Fruit fly (Drosophila melanogaster) whole organism, embryonic: Measurements from ENCODE around the gene dsd.

Experiments used
- ATbp ChIP-seq: fragments of 200-800 bp; sonication (Bioruptor generic); optimal IDR thresholded peaks from 2 replicates; lab custom pipeline; 2017; ENCODE audit warnings: missing biosample characterization, mild to moderate bottlenecking, missing genetic modification characterization, missing genetic modification reagents
- Atf6 ChIP-seq: fragments of 200-800 bp; sonication (Bioruptor generic); IDR thresholded peaks from 2 replicates; pipeline ENCODE4 v1.3.6; 2022; ENCODE audit warnings: missing biosample characterization, missing genetic modification characterization
- CG11696 ChIP-seq: fragments of 200-800 bp; sonication (Bioruptor generic); IDR thresholded peaks from 2 replicates; pipeline ENCODE4 v1.3.6; 2022; ENCODE audit warnings: missing biosample characterization, missing genetic modification characterization
- CG12219 ChIP-seq: fragments of 200-800 bp; sonication (Bioruptor generic); optimal IDR thresholded peaks from 3 replicates; lab custom pipeline; 2018; ENCODE audit warnings: missing biosample characterization, mild to moderate bottlenecking, missing genetic modification characterization
- CG1233 ChIP-seq: fragments of 200-800 bp; sonication (Bioruptor generic); optimal IDR thresholded peaks from 4 replicates; lab custom pipeline; 2018; ENCODE audit warnings: missing biosample characterization, mild to moderate bottlenecking, missing genetic modification characterization
- CG16813 ChIP-seq: fragments of 200-800 bp; sonication (Bioruptor generic); IDR thresholded peaks from 3 replicates; pipeline ENCODE4 v1.3.6; 2022; ENCODE audit warnings: missing biosample characterization, missing genetic modification characterization; ENCODE audit not compliant: partially characterized antibody
- CG17612 ChIP-seq: fragments of 200-800 bp; sonication (Bioruptor generic); IDR thresholded peaks from 2 replicates; pipeline ENCODE4 v1.3.6; 2022; ENCODE audit warnings: missing biosample characterization, missing genetic modification characterization
- CG30431 ChIP-seq: fragments of 200-800 bp; sonication (Bioruptor generic); optimal IDR thresholded peaks from 2 replicates; lab custom pipeline; 2017; ENCODE audit warnings: missing biosample characterization, missing genetic modification characterization
- CG3163 ChIP-seq: fragments of 200-800 bp; sonication (Bioruptor generic); optimal IDR thresholded peaks from 3 replicates; lab custom pipeline; 2016; ENCODE audit warnings: missing biosample characterization, missing genetic modification characterization
- CG3407 ChIP-seq: fragments of 200-800 bp; sonication (Bioruptor generic); optimal IDR thresholded peaks from 2 replicates; lab custom pipeline; 2018; ENCODE audit warnings: missing biosample characterization, mild to moderate bottlenecking, missing genetic modification characterization
- CG4328 ChIP-seq: fragments of 200-800 bp; sonication (Bioruptor generic); optimal IDR thresholded peaks from 3 replicates; lab custom pipeline; 2017; ENCODE audit warnings: missing biosample characterization, missing genetic modification reagents, missing genetic modification characterization
- CG7556 ChIP-seq: fragments of 200-800 bp; sonication (Bioruptor generic); optimal IDR thresholded peaks from 2 replicates; lab custom pipeline; 2017; ENCODE audit warnings: missing biosample characterization, mild to moderate bottlenecking, missing genetic modification characterization
- CG8290 ChIP-seq, 3 experiments: fragments of 200-800 bp; sonication (Bioruptor generic); optimal IDR thresholded peaks; 2 replicates each; lab custom pipeline; 2016 to 2019; ENCODE audit warnings: missing biosample characterization in 3 of 3, missing genetic modification characterization in 3 of 3, mild to moderate bottlenecking in 2 of 3, moderate library complexity in 1 of 3
- CG8478 ChIP-seq: fragments of >200 bp; optimal IDR thresholded peaks from 2 replicates; lab custom pipeline; 2018
- D19A ChIP-seq: fragments of 200-800 bp; optimal IDR thresholded peaks from 3 replicates; lab custom pipeline; 2019; ENCODE audit warnings: missing biosample characterization, mild to moderate bottlenecking, missing genetic modification characterization, moderate library complexity
- H15 ChIP-seq: fragments of 200-800 bp; sonication (Bioruptor generic); IDR thresholded peaks from 3 replicates; pipeline ENCODE4 v1.3.6; 2022; ENCODE audit warnings: missing biosample characterization, missing genetic modification characterization
- HmgZ ChIP-seq: fragments of 200-800 bp; sonication (Bioruptor generic); optimal IDR thresholded peaks from 2 replicates; lab custom pipeline; 2018; ENCODE audit warnings: missing biosample characterization, mild to moderate bottlenecking, missing genetic modification characterization
- Hr39 ChIP-seq: fragments of >200 bp; optimal IDR thresholded peaks from 2 replicates; lab custom pipeline; 2017
- Nf-YA ChIP-seq: fragments of 200-800 bp; sonication (Bioruptor generic); IDR thresholded peaks from 2 replicates; pipeline ENCODE4 v1.3.6; 2022; ENCODE audit warnings: missing biosample characterization, missing genetic modification characterization
- Ptx1 ChIP-seq: fragments of 200-800 bp; sonication (Bioruptor generic); IDR thresholded peaks from 2 replicates; pipeline ENCODE4 v1.3.6; 2022; ENCODE audit warnings: missing biosample characterization, missing genetic modification characterization
- Rfx ChIP-seq: fragments of 200-800 bp; sonication (Bioruptor generic); IDR thresholded peaks from 2 replicates; pipeline ENCODE4 v1.3.6; 2022; ENCODE audit warnings: missing biosample characterization, missing genetic modification characterization
- Sin3A ChIP-seq: fragments of >200 bp; optimal IDR thresholded peaks from 2 replicates; lab custom pipeline; 2018
- Taf1 ChIP-seq: fragments of 200-800 bp; sonication (Bioruptor generic); IDR thresholded peaks from 2 replicates; pipeline ENCODE4 v1.3.6; 2022; ENCODE audit warnings: missing biosample characterization, missing genetic modification characterization
- abd-A ChIP-seq: fragments of 200-800 bp; sonication (Bioruptor generic); optimal IDR thresholded peaks from 3 replicates; lab custom pipeline; 2019; ENCODE audit warnings: missing biosample characterization, mild to moderate bottlenecking, missing genetic modification characterization, moderate library complexity
- caup ChIP-seq: fragments of 200-800 bp; sonication (Bioruptor generic); optimal IDR thresholded peaks from 3 replicates; lab custom pipeline; 2017; ENCODE audit warnings: missing biosample characterization, mild to moderate bottlenecking, missing genetic modification characterization, moderate library complexity; ENCODE audit not compliant: severe bottlenecking
- crol ChIP-seq: fragments of 200-800 bp; sonication (Bioruptor generic); IDR thresholded peaks from 2 replicates; pipeline ENCODE4 v1.3.6; 2022; ENCODE audit warnings: missing biosample characterization, missing genetic modification characterization
- cwo ChIP-seq: fragments of 200-800 bp; sonication (Bioruptor generic); optimal IDR thresholded peaks from 3 replicates; lab custom pipeline; 2017; ENCODE audit warnings: missing biosample characterization, missing genetic modification characterization, mild to moderate bottlenecking, moderate library complexity, missing genetic modification reagents
- dati ChIP-seq: fragments of 200-800 bp; sonication (Bioruptor generic); IDR thresholded peaks from 2 replicates; pipeline ENCODE4 v1.3.6; 2022; ENCODE audit warnings: missing biosample characterization, missing genetic modification characterization
- dysf ChIP-seq: fragments of 200-800 bp; sonication (Bioruptor generic); IDR thresholded peaks from 3 replicates; pipeline ENCODE4 v1.3.6; 2022; ENCODE audit warnings: missing biosample characterization, missing genetic modification characterization
- grau ChIP-seq: fragments of 200-800 bp; optimal IDR thresholded peaks from 3 replicates; lab custom pipeline; 2019; ENCODE audit warnings: missing biosample characterization, mild to moderate bottlenecking, missing genetic modification characterization, moderate library complexity
- lmd ChIP-seq: fragments of 200-800 bp; sonication (Bioruptor generic); IDR thresholded peaks from 2 replicates; pipeline ENCODE4 v1.3.6; 2022; ENCODE audit warnings: missing biosample characterization, missing genetic modification characterization
- lov ChIP-seq, 2 experiments: fragments of 200-800 bp in 1 of 2; fragments of >200 bp in 1 of 2; sonication (Bioruptor generic) in 1 of 2; IDR thresholded peaks in 1 of 2; optimal IDR thresholded peaks in 1 of 2; 2 replicates in 1 of 2; 3 replicates in 1 of 2; pipeline versions ENCODE4 v1.3.6 to Lab custom; 2017 to 2022; ENCODE audit warnings: missing biosample characterization in 1 of 2, missing genetic modification characterization in 1 of 2
- nmo ChIP-seq: fragments of 200-800 bp; sonication (Bioruptor generic); optimal IDR thresholded peaks from 2 replicates; lab custom pipeline; 2018; ENCODE audit warnings: missing biosample characterization, mild to moderate bottlenecking, missing genetic modification characterization, moderate library complexity
- otp ChIP-seq: fragments of 200-800 bp; sonication (Bioruptor generic); IDR thresholded peaks from 3 replicates; pipeline ENCODE4, ENCODE4 v1.3.6; 2022; ENCODE audit warnings: missing biosample characterization, missing genetic modification characterization
- pan ChIP-seq, 4 experiments: fragments of >200 bp in 3 of 4; fragments of 200-800 bp in 1 of 4; sonication (Bioruptor generic) in 1 of 4; optimal IDR thresholded peaks in 3 of 4; IDR thresholded peaks in 1 of 4; 2 replicates each; pipeline versions ENCODE4 v1.3.6 to Lab custom; 2017 to 2022; ENCODE audit warnings: missing biosample characterization in 2 of 4, missing genetic modification characterization in 2 of 4, mixed read lengths in 1 of 4
- pzg ChIP-seq: fragments of 200-800 bp; sonication (Bioruptor generic); optimal IDR thresholded peaks from 3 replicates; lab custom pipeline; 2018; ENCODE audit warnings: missing biosample characterization, mild to moderate bottlenecking, missing genetic modification characterization, moderate library complexity
- repo ChIP-seq: fragments of 200-800 bp; sonication (Bioruptor generic); optimal IDR thresholded peaks from 2 replicates; lab custom pipeline; 2016; ENCODE audit warnings: missing biosample characterization, missing genetic modification characterization
- ro ChIP-seq: fragments of 200-800 bp; sonication (Bioruptor generic); IDR thresholded peaks from 2 replicates; pipeline ENCODE4 v1.3.6; 2022; ENCODE audit warnings: missing biosample characterization, missing genetic modification characterization
- sc ChIP-seq, 3 experiments: fragments of >200 bp in 2 of 3; fragments of 200-800 bp in 1 of 3; sonication (Bioruptor generic) in 1 of 3; optimal IDR thresholded peaks; 2 replicates in 2 of 3; 3 replicates in 1 of 3; lab custom pipeline; 2017; ENCODE audit warnings: mild to moderate bottlenecking in 1 of 3, missing biosample characterization in 1 of 3, missing genetic modification characterization in 1 of 3, missing genetic modification reagents in 1 of 3
- scrt ChIP-seq: fragments of 200-800 bp; sonication (Bioruptor generic); optimal IDR thresholded peaks from 2 replicates; lab custom pipeline; 2018; ENCODE audit warnings: missing biosample characterization, mild to moderate bottlenecking, missing genetic modification characterization, moderate library complexity
- slou ChIP-seq: fragments of 200-800 bp; sonication (Bioruptor generic); optimal IDR thresholded peaks from 3 replicates; lab custom pipeline; 2016; ENCODE audit warnings: missing biosample characterization, missing genetic modification characterization
- sna ChIP-seq: fragments of 200-800 bp; sonication (Bioruptor generic); IDR thresholded peaks from 2 replicates; pipeline ENCODE4 v1.3.6; 2022; ENCODE audit warnings: missing biosample characterization, missing genetic modification characterization; ENCODE audit not compliant: partially characterized antibody
- sqz ChIP-seq: fragments of 200-800 bp; sonication (Bioruptor generic); optimal IDR thresholded peaks from 3 replicates; lab custom pipeline; 2018; ENCODE audit warnings: missing biosample characterization, mild to moderate bottlenecking, missing genetic modification characterization
- tap ChIP-seq: fragments of 200-800 bp; optimal IDR thresholded peaks from 3 replicates; lab custom pipeline; 2019; ENCODE audit warnings: missing biosample characterization, mild to moderate bottlenecking, missing genetic modification characterization, moderate library complexity
- tna ChIP-seq: fragments of 200-800 bp; sonication (Bioruptor generic); IDR thresholded peaks from 2 replicates; pipeline ENCODE4 v1.3.6; 2022; ENCODE audit warnings: missing biosample characterization, missing genetic modification characterization; ENCODE audit not compliant: partially characterized antibody
- tup ChIP-seq: fragments of 200-800 bp; sonication (Bioruptor generic); optimal IDR thresholded peaks from 2 replicates; lab custom pipeline; 2016; ENCODE audit warnings: missing biosample characterization, mild to moderate bottlenecking, missing genetic modification characterization, moderate library complexity
- unpg ChIP-seq: fragments of 200-800 bp; sonication (Bioruptor generic); optimal IDR thresholded peaks from 3 replicates; lab custom pipeline; 2018; ENCODE audit warnings: missing biosample characterization, mild to moderate bottlenecking, missing genetic modification characterization, moderate library complexity
- zfh1 ChIP-seq: fragments of 200-800 bp; sonication (Bioruptor generic); IDR thresholded peaks from 3 replicates; pipeline ENCODE4 v1.3.6; 2022; ENCODE audit warnings: missing biosample characterization, missing genetic modification characterization

dsd gene

dm6 chr3R:27604636-27605443 is 2.4 kb downstream of the dsd start (continued):
- TF ChIP-seq Rfx (GFP tag; lab: Robert Waterston, UW) (no peak), sc (optimal IDR thresholded peaks at IDR 0.05; lab: Kevin White, UChicago) (no peak), sc (GFP tag; optimal IDR thresholded peaks at IDR 0.05; lab: Kevin White, UChicago) (no peak), abd-A (tag; lab: Kevin White, UChicago) (no peak), CG8290 (GFP tag; optimal IDR thresholded peaks at IDR 0.05; lab: Kevin White, UChicago) (no peak), CG8290 (tag; optimal IDR thresholded peaks at IDR 0.05; lab: Kevin White, UChicago) (no peak), CG4328 (GFP tag; lab: Kevin White, UChicago) (no peak), dysf (GFP tag; lab: Robert Waterston, UW) (peak; percentile 49; the same call in 1 of the 3 replicates), CG3163 (GFP tag; lab: Kevin White, UChicago) (no peak), caup (GFP tag; lab: Kevin White, UChicago) (no peak), nmo (GFP tag; lab: Kevin White, UChicago) (peak; percentile 60), unpg (GFP tag; lab: Kevin White, UChicago) (peak; percentile 56), scrt (GFP tag; lab: Kevin White, UChicago) (no peak), CG17612 (GFP tag; lab: Robert Waterston, UW) (no peak), H15 (GFP tag; lab: Robert Waterston, UW) (no peak), Taf1 (GFP tag; lab: Robert Waterston, UW) (no peak), Sin3A (no peak), CG30431 (GFP tag; lab: Kevin White, UChicago) (peak; percentile 9), repo (GFP tag; lab: Kevin White, UChicago) (no peak), CG12219 (GFP tag; lab: Kevin White, UChicago) (no peak), sqz (GFP tag; lab: Kevin White, UChicago) (no peak), pan (optimal IDR thresholded peaks at IDR 0.05; lab: Kevin White, UChicago) (no peak), pan (GFP tag; optimal IDR thresholded peaks at IDR 0.05 in 1 of 2, IDR thresholded peaks at IDR 0.05 in 1 of 2) (peak in 1 of 2 experiments; percentile 25), sna (GFP tag; lab: Robert Waterston, UW) (no peak), Nf-YA (GFP tag; lab: Robert Waterston, UW) (no peak), cwo (GFP tag; lab: Kevin White, UChicago) (peak; percentile 7), CG7556 (GFP tag; lab: Kevin White, UChicago) (peak; percentile 53), grau (tag; lab: Kevin White, UChicago) (peak; percentile 41), crol (GFP tag; lab: Robert Waterston, UW) (no peak), lov (optimal IDR thresholded peaks at IDR 0.05; lab: Kevin White, UChicago) (no peak), lov (GFP tag; IDR thresholded peaks at IDR 0.05; lab: Robert Waterston, UW) (no peak), otp (GFP tag; lab: Robert Waterston, UW) (no peak), CG3407 (GFP tag; lab: Kevin White, UChicago) (no peak), HmgZ (tag; lab: Kevin White, UChicago) (no peak), D19A (no peak), slou (GFP tag; lab: Kevin White, UChicago) (peak; percentile 11), tna (GFP tag; lab: Robert Waterston, UW) (no peak), zfh1 (GFP tag; lab: Robert Waterston, UW) (0 out of 3 replicates have a peak, but pooled peaks have one; percentile 22), pzg (GFP tag; lab: Kevin White, UChicago) (no peak), CG11696 (peak; percentile 84), lmd (peak; percentile 28; the same call in 1 of the 2 replicates), CG1233 (GFP tag; lab: Kevin White, UChicago) (no peak), ro (no peak), Ptx1 (GFP tag; lab: Robert Waterston, UW) (no peak), Atf6 (GFP tag; lab: Robert Waterston, UW) (no peak), CG16813 (no peak), Hr39 (lab: Kevin White, UChicago) (no peak), tup (no peak), dati (GFP tag; lab: Robert Waterston, UW) (peak; percentile 16; the same call in 1 of the 2 replicates), CG8478 (lab: Kevin White, UChicago) (no peak), ATbp (GFP tag; lab: Kevin White, UChicago) (peak; percentile 38), tap (no peak)
